Fruit fly (Drosophila melanogaster) whole organism, prepupa: ENCODE data around the gene CG42750.

Experiments used
- CG31627 ChIP-seq: fragments of 200-800 bp; sonication (Bioruptor generic); optimal IDR thresholded peaks from 3 replicates; lab custom pipeline; 2016; ENCODE audit warnings: missing biosample characterization, missing genetic modification characterization
- CG6163 ChIP-seq: fragments of 200-800 bp; sonication (Bioruptor generic); IDR thresholded peaks from 3 replicates; pipeline ENCODE4 v1.3.6; 2022; ENCODE audit warnings: missing biosample characterization, missing genetic modification characterization
- Sox102F ChIP-seq: fragments of 200-800 bp; sonication (Bioruptor generic); optimal IDR thresholded peaks from 2 replicates; lab custom pipeline; 2016; ENCODE audit warnings: missing biosample characterization, mild to moderate bottlenecking, missing genetic modification characterization
- Sox15 ChIP-seq: fragments of 200-800 bp; sonication (Bioruptor generic); optimal IDR thresholded peaks from 3 replicates; lab custom pipeline; 2016; ENCODE audit warnings: missing biosample characterization, missing genetic modification characterization

DNA sequence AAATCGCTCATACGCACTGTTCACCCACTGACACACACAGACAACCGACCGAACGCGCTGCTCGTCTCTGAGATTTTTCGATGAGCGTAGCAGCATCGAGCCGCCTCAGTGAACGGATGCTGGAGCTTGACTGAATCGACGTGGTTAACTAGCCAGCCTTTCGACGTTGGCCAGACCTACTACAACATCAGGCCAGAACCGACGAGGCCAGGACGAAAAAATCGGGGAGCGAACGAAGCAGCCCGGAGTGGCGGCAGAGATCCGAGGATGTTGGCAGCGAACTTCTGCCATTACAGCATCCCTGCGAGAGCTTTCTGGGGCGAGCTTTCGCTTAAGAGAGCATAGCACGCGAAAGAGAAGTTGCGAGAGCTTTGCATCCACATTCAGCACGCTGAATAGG, at the start of gene CG42750:
- TF ChIP-seq Sox15 (no peak), CG31627 (GFP tag; lab: Kevin White, UChicago) (no peak), Sox102F (GFP tag; lab: Kevin White, UChicago) (no peak), CG6163 (GFP tag; lab: Robert Waterston, UW) (no peak)
